Fruit fly (Drosophila melanogaster) whole organism, embryonic: ENCODE results near the gene CG13247.

Experiments used
- Awh ChIP-seq: fragments of 200-800 bp; sonication (Bioruptor generic); IDR thresholded peaks from 2 replicates; pipeline ENCODE4, ENCODE4 v1.3.6; 2022; ENCODE audit warnings: missing biosample characterization, missing genetic modification characterization
- CG10565 ChIP-seq: fragments of 200-800 bp; sonication (Bioruptor generic); optimal IDR thresholded peaks from 3 replicates; lab custom pipeline; 2016; ENCODE audit warnings: missing biosample characterization, mild to moderate bottlenecking, missing genetic modification characterization
- CG10654 ChIP-seq: fragments of 200-800 bp; sonication (Bioruptor generic); optimal IDR thresholded peaks from 2 replicates; lab custom pipeline; 2016; ENCODE audit warnings: missing biosample characterization, missing genetic modification characterization
- CG11093 ChIP-seq: fragments of 200-800 bp; sonication (Bioruptor generic); IDR thresholded peaks from 3 replicates; pipeline ENCODE4 v1.3.6; 2022; ENCODE audit warnings: missing biosample characterization, missing genetic modification characterization
- CG11723 ChIP-seq: fragments of 200-800 bp; sonication (Bioruptor generic); optimal IDR thresholded peaks from 2 replicates; lab custom pipeline; 2017; ENCODE audit warnings: missing biosample characterization, mild to moderate bottlenecking, missing genetic modification characterization
- CG12071 ChIP-seq: fragments of 200-800 bp; sonication (Bioruptor generic); optimal IDR thresholded peaks from 3 replicates; lab custom pipeline; 2018; ENCODE audit warnings: missing biosample characterization, mild to moderate bottlenecking, missing genetic modification characterization
- CG12659 ChIP-seq: fragments of 200-800 bp; sonication (Bioruptor generic); optimal IDR thresholded peaks from 3 replicates; lab custom pipeline; 2017; ENCODE audit warnings: mild to moderate bottlenecking, missing biosample characterization, missing genetic modification reagents, missing genetic modification characterization
- CG12769 ChIP-seq: fragments of 200-800 bp; sonication (Bioruptor generic); optimal IDR thresholded peaks from 2 replicates; lab custom pipeline; 2019; ENCODE audit warnings: missing biosample characterization, mild to moderate bottlenecking, missing genetic modification characterization, moderate library complexity
- CG14860 ChIP-seq: fragments of 200-800 bp; sonication (Bioruptor generic); IDR thresholded peaks from 3 replicates; pipeline ENCODE4 v1.3.6; 2022; ENCODE audit warnings: missing biosample characterization, missing genetic modification characterization; ENCODE audit not compliant: partially characterized antibody
- CG17802 ChIP-seq: fragments of 200-800 bp; sonication (Bioruptor generic); optimal IDR thresholded peaks from 2 replicates; lab custom pipeline; 2018; ENCODE audit warnings: missing biosample characterization, mild to moderate bottlenecking, missing genetic modification characterization, moderate library complexity
- CG17912 ChIP-seq: fragments of 200-800 bp; sonication (Bioruptor generic); optimal IDR thresholded peaks from 2 replicates; lab custom pipeline; 2018; ENCODE audit warnings: missing biosample characterization, mild to moderate bottlenecking, missing genetic modification characterization
- CG18476 ChIP-seq: fragments of 200-800 bp; sonication (Bioruptor generic); optimal IDR thresholded peaks from 2 replicates; lab custom pipeline; 2016; ENCODE audit warnings: missing biosample characterization, mild to moderate bottlenecking, missing genetic modification characterization
- CG33213 ChIP-seq: fragments of 200-800 bp; sonication (Bioruptor generic); optimal IDR thresholded peaks from 3 replicates; lab custom pipeline; 2016; ENCODE audit warnings: missing biosample characterization, missing genetic modification characterization
- CG34376 ChIP-seq: fragments of 200-800 bp; sonication (Bioruptor generic); optimal IDR thresholded peaks from 2 replicates; lab custom pipeline; 2018; ENCODE audit warnings: missing biosample characterization, mild to moderate bottlenecking, missing genetic modification characterization
- CG4707 ChIP-seq: fragments of 200-800 bp; sonication (Bioruptor generic); optimal IDR thresholded peaks from 2 replicates; lab custom pipeline; 2018; ENCODE audit warnings: missing biosample characterization, mild to moderate bottlenecking, missing genetic modification characterization, moderate library complexity
- CG4854 ChIP-seq: fragments of 200-800 bp; sonication (Bioruptor generic); optimal IDR thresholded peaks from 2 replicates; lab custom pipeline; 2016; ENCODE audit warnings: missing biosample characterization, missing genetic modification characterization, inconsistent platforms
- CG5180 ChIP-seq: fragments of 200-800 bp; sonication (Bioruptor generic); optimal IDR thresholded peaks from 3 replicates; lab custom pipeline; 2017; ENCODE audit warnings: missing biosample characterization, missing genetic modification characterization, mild to moderate bottlenecking, moderate library complexity, missing genetic modification reagents
- CG7556 ChIP-seq: fragments of 200-800 bp; sonication (Bioruptor generic); optimal IDR thresholded peaks from 2 replicates; lab custom pipeline; 2017; ENCODE audit warnings: missing biosample characterization, mild to moderate bottlenecking, missing genetic modification characterization
- CG7928 ChIP-seq: fragments of 200-800 bp; sonication (Bioruptor generic); optimal IDR thresholded peaks from 2 replicates; lab custom pipeline; 2017; ENCODE audit warnings: missing biosample characterization, mild to moderate bottlenecking, missing genetic modification characterization
- CG8281 ChIP-seq: fragments of 200-800 bp; sonication (Bioruptor generic); optimal IDR thresholded peaks from 2 replicates; lab custom pipeline; 2018; ENCODE audit warnings: missing biosample characterization, mild to moderate bottlenecking, missing genetic modification characterization, moderate library complexity
- CG8924 ChIP-seq: fragments of 200-800 bp; optimal IDR thresholded peaks from 3 replicates; lab custom pipeline; 2019; ENCODE audit warnings: missing biosample characterization, mild to moderate bottlenecking, missing genetic modification characterization, moderate library complexity
- CG8944 ChIP-seq: fragments of 200-800 bp; sonication (Bioruptor generic); optimal IDR thresholded peaks from 3 replicates; lab custom pipeline; 2016; ENCODE audit warnings: missing biosample characterization, missing genetic modification characterization
- Dfd ChIP-seq, 2 experiments: fragments of >200 bp; optimal IDR thresholded peaks; 2 replicates each; lab custom pipeline; 2017; ENCODE audit warnings: missing biosample characterization in 2 of 2, missing genetic modification characterization in 2 of 2
- Dref ChIP-seq: fragments of 200-800 bp; sonication (Bioruptor generic); IDR thresholded peaks from 2 replicates; pipeline ENCODE4 v1.3.6; 2022; ENCODE audit warnings: missing biosample characterization, missing genetic modification characterization
- Ets97D ChIP-seq: fragments of 200-800 bp; sonication (Bioruptor generic); optimal IDR thresholded peaks from 3 replicates; lab custom pipeline; 2016; ENCODE audit warnings: missing biosample characterization, missing genetic modification characterization
- HLH3B ChIP-seq: fragments of 200-800 bp; sonication (Bioruptor generic); IDR thresholded peaks from 2 replicates; pipeline ENCODE4 v1.3.6; 2022; ENCODE audit warnings: missing biosample characterization, missing genetic modification characterization
- Hr3 ChIP-seq: fragments of 200-800 bp; sonication (Bioruptor generic); optimal IDR thresholded peaks from 3 replicates; lab custom pipeline; 2016; ENCODE audit warnings: missing biosample characterization, missing genetic modification characterization
- MESR4 ChIP-seq: fragments of 200-800 bp; sonication (Bioruptor generic); optimal IDR thresholded peaks from 2 replicates; lab custom pipeline; 2018; ENCODE audit warnings: missing biosample characterization, mild to moderate bottlenecking, missing genetic modification characterization, moderate library complexity
- Mes4 ChIP-seq: fragments of 200-800 bp; sonication (Bioruptor generic); optimal IDR thresholded peaks from 2 replicates; lab custom pipeline; 2016; ENCODE audit warnings: missing biosample characterization, missing genetic modification characterization
- NK7.1 ChIP-seq: fragments of 200-800 bp; sonication (Bioruptor generic); optimal IDR thresholded peaks from 3 replicates; lab custom pipeline; 2016; ENCODE audit warnings: missing biosample characterization, missing genetic modification characterization
- Nf-YB ChIP-seq: fragments of 200-800 bp; sonication (Bioruptor generic); optimal IDR thresholded peaks from 3 replicates; lab custom pipeline; 2019; ENCODE audit warnings: missing biosample characterization, mild to moderate bottlenecking, missing genetic modification characterization, moderate library complexity
- Oaz ChIP-seq: fragments of 200-800 bp; sonication (Bioruptor generic); IDR thresholded peaks from 2 replicates; pipeline ENCODE4 v1.3.6; 2022; ENCODE audit warnings: missing biosample characterization, missing genetic modification characterization
- Scr ChIP-seq: fragments of 200-800 bp; sonication (Bioruptor generic); IDR thresholded peaks from 2 replicates; pipeline ENCODE4 v1.3.6; 2022; ENCODE audit warnings: missing biosample characterization, missing genetic modification characterization; ENCODE audit not compliant: partially characterized antibody
- ab ChIP-seq: fragments of 200-800 bp; sonication (Bioruptor generic); optimal IDR thresholded peaks from 2 replicates; lab custom pipeline; 2016; ENCODE audit warnings: missing biosample characterization, missing genetic modification characterization
- amos ChIP-seq: fragments of 200-800 bp; sonication (Bioruptor generic); IDR thresholded peaks from 2 replicates; pipeline ENCODE4 v1.3.6; 2022; ENCODE audit warnings: missing biosample characterization, missing genetic modification characterization; ENCODE audit not compliant: partially characterized antibody
- ap ChIP-seq: fragments of 200-800 bp; sonication (Bioruptor generic); IDR thresholded peaks from 2 replicates; pipeline ENCODE4 v1.3.6; 2022; ENCODE audit warnings: missing biosample characterization, missing genetic modification characterization
- ase ChIP-seq: fragments of 200-800 bp; sonication (Bioruptor generic); IDR thresholded peaks from 3 replicates; pipeline ENCODE4 v1.3.6; 2022; ENCODE audit warnings: missing biosample characterization, missing genetic modification characterization
- cad ChIP-seq: fragments of >200 bp; optimal IDR thresholded peaks from 2 replicates; lab custom pipeline; 2017; ENCODE audit warnings: missing biosample characterization, missing genetic modification characterization
- cas ChIP-seq: fragments of 200-800 bp; sonication (Bioruptor generic); IDR thresholded peaks from 2 replicates; pipeline ENCODE4 v1.3.6; 2022; ENCODE audit warnings: missing biosample characterization, missing genetic modification characterization
- cato ChIP-seq: fragments of 200-800 bp; sonication (Bioruptor generic); optimal IDR thresholded peaks from 2 replicates; lab custom pipeline; 2016; ENCODE audit warnings: missing biosample characterization, missing genetic modification characterization, borderline replicate concordance
- lab ChIP-seq: fragments of 200-800 bp; sonication (Bioruptor generic); optimal IDR thresholded peaks from 3 replicates; lab custom pipeline; 2017; ENCODE audit warnings: missing biosample characterization, missing genetic modification characterization, mild to moderate bottlenecking, moderate library complexity, missing genetic modification reagents
- p53 ChIP-seq: fragments of 200-800 bp; sonication (Bioruptor generic); optimal IDR thresholded peaks from 2 replicates; lab custom pipeline; 2016; ENCODE audit warnings: missing biosample characterization, missing genetic modification characterization
- rib ChIP-seq: fragments of 200-800 bp; sonication (Bioruptor generic); IDR thresholded peaks from 2 replicates; pipeline ENCODE4 v1.3.6; 2022; ENCODE audit warnings: missing biosample characterization, missing genetic modification characterization
- seq ChIP-seq: fragments of 200-800 bp; sonication (Bioruptor generic); IDR thresholded peaks from 2 replicates; pipeline ENCODE4 v1.3.6; 2022; ENCODE audit warnings: missing biosample characterization, missing genetic modification characterization
- shn ChIP-seq: fragments of 200-800 bp; sonication (Bioruptor generic); optimal IDR thresholded peaks from 3 replicates; lab custom pipeline; 2016; ENCODE audit warnings: missing biosample characterization, missing genetic modification characterization
- sqz ChIP-seq: fragments of 200-800 bp; sonication (Bioruptor generic); optimal IDR thresholded peaks from 3 replicates; lab custom pipeline; 2018; ENCODE audit warnings: missing biosample characterization, mild to moderate bottlenecking, missing genetic modification characterization
- sug ChIP-seq: fragments of 200-800 bp; optimal IDR thresholded peaks from 2 replicates; lab custom pipeline; 2019; ENCODE audit warnings: missing biosample characterization, mild to moderate bottlenecking, missing genetic modification characterization, moderate library complexity
- vnd ChIP-seq: fragments of 200-800 bp; sonication (Bioruptor generic); IDR thresholded peaks from 3 replicates; pipeline ENCODE4 v1.3.6; 2022; ENCODE audit warnings: missing biosample characterization, missing genetic modification characterization; ENCODE audit not compliant: partially characterized antibody

The CG13247 gene

DNA sequence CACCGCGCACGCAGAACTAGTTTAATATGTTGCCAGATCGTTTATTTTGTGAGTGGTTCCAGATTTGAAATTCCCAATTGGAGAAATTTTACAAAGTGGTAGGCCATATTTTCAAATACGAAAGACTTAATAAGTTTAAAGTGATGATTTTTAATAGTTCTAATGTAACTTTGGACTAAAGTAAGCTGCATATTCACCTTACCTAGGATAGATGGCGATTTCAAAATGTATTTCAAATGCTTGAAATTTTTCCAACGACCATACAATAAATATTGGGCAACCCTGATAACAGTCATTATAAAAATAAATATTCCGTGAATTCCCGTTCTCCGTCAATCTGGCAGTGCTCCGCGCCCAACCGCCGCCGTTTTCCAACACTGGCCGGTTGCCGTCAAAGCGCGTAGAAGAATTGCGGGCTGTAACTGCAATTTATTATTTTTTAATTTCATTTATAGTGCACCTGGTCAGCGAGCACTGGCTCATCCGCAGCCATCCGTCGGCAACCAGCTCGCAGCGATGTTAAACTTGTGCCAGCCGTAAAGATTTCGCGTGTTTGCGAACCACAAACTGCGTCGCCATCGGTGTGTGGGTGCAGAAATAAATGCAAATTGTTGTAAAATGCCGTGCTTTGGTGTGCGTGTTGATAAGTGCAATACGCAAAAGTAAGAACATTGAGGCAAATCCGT lies 5.9 kb downstream of the CG13247 start, which contains the start of the genes Ide and RhoBTB (continued):
- TF ChIP-seq CG12071 (GFP tag; lab: Kevin White, UChicago) (peak; percentile 17), lab (GFP tag; lab: Kevin White, UChicago) (peak; percentile 78), rib (GFP tag; lab: Robert Waterston, UW) (peak; percentile 32; the same call in 1 of the 2 replicates), Ets97D (GFP tag; lab: Kevin White, UChicago) (peak; percentile 87), Awh (GFP tag; lab: Robert Waterston, UW) (0 out of 2 replicates have a peak, but pooled peaks have one; percentile 13), CG8944 (GFP tag; lab: Kevin White, UChicago) (peak; percentile 87), HLH3B (GFP tag; lab: Robert Waterston, UW) (peak; percentile 46; the same call in 1 of the 2 replicates), p53 (GFP tag; lab: Kevin White, UChicago) (peak; percentile 68), ase (GFP tag; lab: Robert Waterston, UW) (peak; percentile 44; the same call in 2 of the 3 replicates), CG34376 (GFP tag; lab: Kevin White, UChicago) (peak; percentile 59), ab (GFP tag; lab: Kevin White, UChicago) (peak; percentile 61), CG8924 (tag; lab: Kevin White, UChicago) (peak; percentile 76), vnd (GFP tag; lab: Robert Waterston, UW) (no peak), amos (GFP tag; lab: Robert Waterston, UW) (0 out of 2 replicates have a peak, but pooled peaks have one; percentile 10), CG10565 (GFP tag; lab: Kevin White, UChicago) (no peak), sqz (GFP tag; lab: Kevin White, UChicago) (no peak), cas (0 out of 2 replicates have a peak, but pooled peaks have one; percentile 8), Oaz (GFP tag; lab: Robert Waterston, UW) (peak; percentile 56), shn (GFP tag; lab: Kevin White, UChicago) (peak; percentile 90), CG8281 (tag; lab: Kevin White, UChicago) (peak; percentile 60), CG11093 (peak; percentile 70; the same call in 1 of the 3 replicates), Dfd (GFP tag; optimal IDR thresholded peaks at IDR 0.05; lab: Kevin White, UChicago) (peak in 1 of 2 experiments; percentile 10), sug (tag; lab: Kevin White, UChicago) (peak; percentile 91), seq (GFP tag; lab: Robert Waterston, UW) (peak; percentile 34; the same call in 1 of the 2 replicates), CG4854 (GFP tag; lab: Kevin White, UChicago) (peak; percentile 55), Nf-YB (GFP tag; lab: Kevin White, UChicago) (peak; percentile 48), Dref (peak; percentile 44), NK7.1 (GFP tag; lab: Kevin White, UChicago) (peak; percentile 50), cato (peak; percentile 77), CG5180 (GFP tag; lab: Kevin White, UChicago) (no peak), CG12659 (peak; percentile 91), CG7556 (peak; percentile 69), Scr (GFP tag; lab: Robert Waterston, UW) (0 out of 2 replicates have a peak, but pooled peaks have one; percentile 36), ap (GFP tag; lab: Robert Waterston, UW) (peak; percentile 25; the same call in 1 of the 2 replicates), Hr3 (GFP tag; lab: Kevin White, UChicago) (peak; percentile 88), CG17802 (peak; percentile 25), CG4707 (GFP tag; lab: Kevin White, UChicago) (no peak), CG17912 (GFP tag; lab: Kevin White, UChicago) (peak; percentile 11), CG10654 (GFP tag; lab: Kevin White, UChicago) (peak; percentile 81), CG11723 (GFP tag; lab: Kevin White, UChicago) (peak; percentile 53), CG14860 (GFP tag; lab: Robert Waterston, UW) (no peak), CG18476 (GFP tag; lab: Kevin White, UChicago) (peak; percentile 49), cad (no peak), Mes4 (GFP tag; lab: Kevin White, UChicago) (peak; percentile 47), CG7928 (GFP tag; lab: Kevin White, UChicago) (peak; percentile 57), CG33213 (GFP tag; lab: Kevin White, UChicago) (peak; percentile 81), CG12769 (tag; lab: Kevin White, UChicago) (peak; percentile 77), MESR4 (peak; percentile 10)
